Worm (Caenorhabditis elegans): ENCODE measurements around the gene slc-25A32.

ce11 chrII:8253160-8253793 lies 22.8 kb upstream of the slc-25A32 start, which contains the start of gene F35C11.5:
- TF ChIP-seq nhr-43 (tag; optimal IDR thresholded peaks at IDR 0.05; ENCODE audit: poor library complexity, severe bottlenecking) (no peak), tbx-2 (tag; optimal IDR thresholded peaks at IDR 0.05) (no peak)
